Worm (Caenorhabditis elegans) whole organism, mixed stage, embryonic: ENCODE measurements around the gene F54D5.2.

Experiments
- bed-3 ChIP-seq: fragments of 200-800 bp; sonication (Bioruptor generic); optimal IDR thresholded peaks from 3 replicates; lab custom pipeline; 2018; ENCODE audit warnings: mild to moderate bottlenecking, missing genetic modification characterization, moderate library complexity, missing compliant biosample characterization
- blmp-1 ChIP-seq: fragments of 150-350 bp; optimal IDR thresholded peaks from 2 replicates; lab custom pipeline; 2014; ENCODE audit warnings: missing biosample characterization, missing genetic modification characterization
- ceh-39 ChIP-seq: fragments of 150-350 bp; optimal IDR thresholded peaks from 2 replicates; lab custom pipeline; 2014; ENCODE audit warnings: missing biosample characterization, missing genetic modification characterization
- ceh-83 ChIP-seq: fragments of 200-800 bp; sonication (Bioruptor generic); optimal IDR thresholded peaks from 2 replicates; lab custom pipeline; 2018; ENCODE audit warnings: mild to moderate bottlenecking, missing genetic modification characterization, missing compliant biosample characterization
- ces-1 ChIP-seq: fragments of 150-350 bp; optimal IDR thresholded peaks from 2 replicates; lab custom pipeline; 2014; ENCODE audit warnings: missing biosample characterization, missing genetic modification reagents, missing genetic modification characterization
- cnd-1 ChIP-seq: fragments of 200-800 bp; sonication (Bioruptor generic); optimal IDR thresholded peaks from 2 replicates; lab custom pipeline; 2018; ENCODE audit warnings: mild to moderate bottlenecking, missing genetic modification characterization, missing compliant biosample characterization
- drap-1 ChIP-seq: fragments of 200-800 bp; sonication (Bioruptor generic); optimal IDR thresholded peaks from 3 replicates; lab custom pipeline; 2018; ENCODE audit warnings: mild to moderate bottlenecking, missing genetic modification characterization, missing compliant biosample characterization
- flh-1 ChIP-seq: fragments of 200-800 bp; sonication (Bioruptor generic); optimal IDR thresholded peaks from 2 replicates; lab custom pipeline; 2018; ENCODE audit warnings: mild to moderate bottlenecking, missing genetic modification characterization, moderate library complexity, missing compliant biosample characterization
- ham-2 ChIP-seq: fragments of 200-800 bp; sonication (Bioruptor generic); optimal IDR thresholded peaks from 2 replicates; lab custom pipeline; 2018; ENCODE audit warnings: mild to moderate bottlenecking, missing genetic modification characterization, missing compliant biosample characterization
- hlh-1 ChIP-seq: fragments of 150-350 bp; optimal IDR thresholded peaks from 2 replicates; lab custom pipeline; 2014; ENCODE audit warnings: missing biosample characterization, missing genetic modification reagents, missing genetic modification characterization
- lin-13 ChIP-seq: fragments of 150-350 bp; optimal IDR thresholded peaks from 2 replicates; lab custom pipeline; 2014; ENCODE audit warnings: missing biosample characterization, missing genetic modification characterization
- lin-32 ChIP-seq: fragments of 200-800 bp; sonication (Bioruptor generic); optimal IDR thresholded peaks from 2 replicates; lab custom pipeline; 2018; ENCODE audit warnings: mild to moderate bottlenecking, missing genetic modification characterization, missing compliant biosample characterization
- lsy-2 ChIP-seq: fragments of 150-350 bp; optimal IDR thresholded peaks from 2 replicates; lab custom pipeline; 2014; ENCODE audit warnings: missing biosample characterization, missing genetic modification characterization
- mep-1 ChIP-seq: fragments of 150-350 bp; optimal IDR thresholded peaks from 2 replicates; lab custom pipeline; 2017; ENCODE audit warnings: missing biosample characterization, missing genetic modification reagents, missing genetic modification characterization, inconsistent platforms
- mls-2 ChIP-seq: sonication (generic microtip); optimal IDR thresholded peaks from 2 replicates; lab custom pipeline; 2016; ENCODE audit warnings: mild to moderate bottlenecking, missing genetic modification characterization, moderate library complexity, missing compliant biosample characterization
- nhr-2 ChIP-seq: fragments of 150-350 bp; optimal IDR thresholded peaks from 2 replicates; lab custom pipeline; 2014; ENCODE audit warnings: missing biosample characterization, missing genetic modification characterization
- nhr-28 ChIP-seq: fragments of 150-350 bp; optimal IDR thresholded peaks from 2 replicates; lab custom pipeline; 2014; ENCODE audit warnings: missing biosample characterization, missing genetic modification characterization
- pha-4 ChIP-seq: fragments of 150-350 bp; optimal IDR thresholded peaks from 2 replicates; lab custom pipeline; 2018; ENCODE audit warnings: missing biosample characterization, missing genetic modification reagents, missing genetic modification characterization
- sem-2 ChIP-seq: fragments of 200-800 bp; sonication (Bioruptor generic); optimal IDR thresholded peaks from 2 replicates; lab custom pipeline; 2018; ENCODE audit warnings: mild to moderate bottlenecking, missing genetic modification characterization, missing compliant biosample characterization
- sptf-1 ChIP-seq: sonication (generic microtip); optimal IDR thresholded peaks from 2 replicates; lab custom pipeline; 2017; ENCODE audit warnings: mild to moderate bottlenecking, missing genetic modification characterization, moderate library complexity, missing compliant biosample characterization
- unc-120 ChIP-seq: sonication (generic microtip); optimal IDR thresholded peaks from 2 replicates; lab custom pipeline; 2017; ENCODE audit warnings: missing genetic modification characterization, missing compliant biosample characterization; ENCODE audit not compliant: poor library complexity, severe bottlenecking
- unc-39 ChIP-seq: fragments of 150-350 bp; optimal IDR thresholded peaks from 2 replicates; lab custom pipeline; 2014; ENCODE audit warnings: missing biosample characterization, missing genetic modification characterization
- unc-62 ChIP-seq: fragments of 150-350 bp; optimal IDR thresholded peaks from 2 replicates; lab custom pipeline; 2014; ENCODE audit warnings: missing biosample characterization, missing genetic modification reagents, missing genetic modification characterization
- zip-8 ChIP-seq: fragments of 150-350 bp; optimal IDR thresholded peaks from 2 replicates; lab custom pipeline; 2014; ENCODE audit warnings: missing biosample characterization, missing genetic modification characterization
- ztf-11 ChIP-seq: fragments of 150-350 bp; optimal IDR thresholded peaks from 2 replicates; lab custom pipeline; 2014; ENCODE audit warnings: missing biosample characterization, missing genetic modification characterization

The F54D5.2 gene

ce11 chrII:11568670-11569069 lies 4.3 kb upstream of the F54D5.2 start:
- TF ChIP-seq lin-32 (GFP tag; lab: Kevin White, UChicago) (peak; percentile 66), cnd-1 (tag; lab: Kevin White, UChicago) (no peak), mep-1 (tag; lab: Kevin White, UChicago) (no peak), lsy-2 (tag; lab: Kevin White, UChicago) (peak; percentile 7), hlh-1 (tag; lab: Kevin White, UChicago) (peak; percentile 62)
- TF ChIP-seq, all 35 proteins: peak for 3

DNA sequence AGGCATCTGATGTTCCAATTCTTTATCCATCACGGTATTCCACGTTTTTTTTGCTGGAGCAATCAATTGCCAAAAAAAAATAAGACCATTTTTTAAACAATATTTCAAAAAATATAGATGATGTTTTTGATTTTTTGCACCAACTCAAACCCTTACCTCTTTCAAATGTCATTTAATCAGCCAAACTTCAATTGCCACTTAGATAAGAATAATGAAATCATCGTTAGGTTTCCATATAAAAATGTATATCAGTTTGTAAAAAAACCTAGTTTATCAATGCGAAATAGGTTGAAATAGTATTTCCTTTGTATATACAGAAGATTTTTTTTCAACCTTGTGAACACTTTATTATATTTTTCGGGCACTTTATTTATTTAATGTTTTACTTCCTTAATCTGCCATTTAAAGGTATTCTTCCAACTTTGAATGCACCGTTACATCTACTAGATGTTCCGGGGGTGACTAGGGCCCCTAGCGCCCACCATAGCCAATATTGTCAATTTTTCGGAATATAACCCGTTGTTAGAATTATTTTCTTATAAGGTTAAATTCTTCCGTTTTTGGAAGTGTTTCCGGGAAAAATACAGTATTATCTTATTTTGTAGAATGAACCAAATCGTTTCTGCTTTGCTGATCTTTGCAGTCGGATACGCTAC lies 3.6 kb upstream of the F54D5.2 start, which contains the start of the genes F54D5.23 and F54D5.4:
TSS of gene F54D5.23 (minus strand) at position 75 of the 656 bp plus-strand sequence.
TSS of gene F54D5.4 (plus strand) at position 606 of the 656 bp plus-strand sequence.
- TF ChIP-seq unc-39 (no peak), sptf-1 (tag; lab: Kevin White, UChicago) (no peak), mls-2 (no peak), cnd-1 (tag; lab: Kevin White, UChicago) (no peak), pha-4 (no peak)

DNA sequence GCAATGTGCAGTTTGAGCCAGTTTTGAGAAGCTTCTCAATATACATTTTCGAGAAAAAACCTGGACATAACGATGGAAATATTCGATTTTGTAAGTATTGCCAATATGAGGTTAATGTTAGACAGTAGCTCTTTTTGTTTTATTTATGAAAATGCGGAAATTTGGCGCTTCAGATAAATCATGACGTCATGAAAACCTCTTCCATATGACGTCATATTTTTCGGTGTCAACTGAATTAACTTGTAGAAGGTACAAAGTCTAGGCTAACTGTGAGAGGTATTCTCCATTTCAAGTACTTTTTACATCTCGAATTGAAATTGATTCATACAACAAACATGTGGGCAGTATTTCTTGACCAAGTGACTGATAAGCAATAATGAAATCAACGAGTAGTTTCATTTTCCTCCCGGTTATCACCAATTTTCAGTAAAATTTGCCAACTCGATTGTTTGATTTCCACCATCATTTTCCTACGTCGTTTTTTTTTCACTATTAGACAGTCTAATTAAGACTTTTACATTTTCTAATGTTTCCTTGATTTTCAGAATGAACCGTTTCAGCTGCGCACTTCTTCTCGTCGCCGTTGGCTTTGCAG lies 1.6 kb upstream of the F54D5.2 start, which contains the start of gene F54D5.3:
TSS of gene F54D5.3 (plus strand) at position 546 of the 595 bp plus-strand sequence.
- TF ChIP-seq sem-2 (GFP tag; lab: Kevin White, UChicago) (no peak), zip-8 (tag; lab: Kevin White, UChicago) (peak; percentile 98)

- TF ChIP-seq hlh-1 (tag; lab: Kevin White, UChicago), result peak; percentile 20
- TF ChIP-seq drap-1, result no peak
- TF ChIP-seq nhr-2, result no peak
These were observed 4.4 kb downstream of the F54D5.2 start, which contains the start of gene pcs-1 for ce11 chrII:11577397-11577796. Gene pcs-1 (minus strand): TSS chrII:11577740.

ce11 chrII:11577861-11578260 lies 4.9 kb downstream of the F54D5.2 start:
- no peak for TF ChIP-seq lsy-2 (tag; lab: Kevin White, UChicago)
- no peak for TF ChIP-seq nhr-2
- no peak for TF ChIP-seq unc-120 (tag; lab: Kevin White, UChicago)
- no peak for TF ChIP-seq ceh-83 (GFP tag; lab: Kevin White, UChicago)
- no peak for TF ChIP-seq drap-1
- TF ChIP-seq sem-2 (GFP tag; lab: Kevin White, UChicago), result no peak
- TF ChIP-seq unc-39, result no peak
- no peak for TF ChIP-seq pha-4

- no peak for TF ChIP-seq sptf-1 (tag; lab: Kevin White, UChicago)
- TF ChIP-seq ham-2, result no peak
- no peak for TF ChIP-seq unc-120 (tag; lab: Kevin White, UChicago)
- TF ChIP-seq mep-1 (tag; lab: Kevin White, UChicago), result peak; percentile 32
- TF ChIP-seq, all 35 proteins: peak for 1
These were observed 5.3 kb downstream of the F54D5.2 start, which contains the start of gene smc-6 for ce11 chrII:11578327-11578726. Gene smc-6 (plus strand): TSS chrII:11578716.

ce11 chrII:11582698-11583097 lies 9.7 kb downstream of the F54D5.2 start, which contains the start of gene ints-7:
Gene ints-7 (plus strand): TSS chrII:11582849.
- no peak for TF ChIP-seq flh-1 (GFP tag; lab: Kevin White, UChicago)
- no peak for TF ChIP-seq blmp-1
- no peak for TF ChIP-seq sem-2 (GFP tag; lab: Kevin White, UChicago)

DNA sequence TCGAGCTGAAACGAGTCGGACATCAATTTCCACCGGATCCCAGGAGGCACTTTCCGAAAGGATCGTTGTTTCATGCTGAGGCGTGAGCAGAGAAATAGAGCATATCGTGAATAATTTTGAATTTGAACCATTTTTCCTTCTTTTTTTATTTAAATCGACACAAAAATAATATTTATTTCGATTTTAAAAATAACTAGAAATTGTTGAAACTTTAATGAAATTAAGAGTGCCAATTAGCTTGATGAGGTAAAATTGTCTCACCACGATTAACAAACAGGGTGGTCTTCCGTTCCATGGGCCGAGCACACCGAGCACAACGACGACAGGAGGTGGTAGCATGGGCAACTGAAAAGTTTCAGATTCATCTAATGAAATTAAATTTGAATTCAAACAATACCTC lies 15.3 kb downstream of the F54D5.2 start:
- TF ChIP-seq ham-2 (no peak), zip-8 (tag; lab: Kevin White, UChicago) (no peak), mls-2 (no peak), lin-13 (tag; lab: Kevin White, UChicago) (no peak), ces-1 (no peak), lin-32 (GFP tag; lab: Kevin White, UChicago) (no peak), unc-62 (GFP tag; lab: Kevin White, UChicago) (no peak), ceh-39 (tag; lab: Kevin White, UChicago) (no peak), nhr-28 (no peak), bed-3 (GFP tag; lab: Kevin White, UChicago) (no peak), blmp-1 (no peak), ceh-83 (GFP tag; lab: Kevin White, UChicago) (no peak), ztf-11 (tag; lab: Kevin White, UChicago) (no peak)
